Fruit fly (Drosophila melanogaster) whole organism, wandering third instar larva: ENCODE results near the gene CG42397.

ENCODE experiments used
- Abd-B ChIP-seq: fragments of >200 bp; optimal IDR thresholded peaks from 2 replicates; lab custom pipeline; 2017; ENCODE audit warnings: missing biosample characterization, missing genetic modification characterization
- Dfd ChIP-seq: fragments of >200 bp; optimal IDR thresholded peaks from 2 replicates; lab custom pipeline; 2017; ENCODE audit warnings: missing biosample characterization, missing genetic modification characterization
- Dif ChIP-seq: fragments of 200-275, 200-300 bp; sonication (Bioruptor generic); optimal IDR thresholded peaks from 2 replicates; lab custom pipeline; 2018; ENCODE audit warnings: missing biosample characterization, missing genetic modification characterization; ENCODE audit not compliant: partially characterized antibody
- GATAd ChIP-seq: sonication (Bioruptor generic); optimal IDR thresholded peaks from 2 replicates; lab custom pipeline; 2016; ENCODE audit warnings: missing biosample characterization, missing genetic modification characterization
- HLH106 ChIP-seq: fragments of 200-800 bp; optimal IDR thresholded peaks from 3 replicates; lab custom pipeline; 2019; ENCODE audit warnings: missing biosample characterization, mild to moderate bottlenecking, missing genetic modification characterization, moderate library complexity
- Hnf4 ChIP-seq: fragments of 200-800 bp; sonication (Bioruptor generic); optimal IDR thresholded peaks from 2 replicates; lab custom pipeline; 2016; ENCODE audit warnings: missing biosample characterization, mild to moderate bottlenecking, missing genetic modification characterization
- Hr78 ChIP-seq: fragments of >200 bp; optimal IDR thresholded peaks from 2 replicates; lab custom pipeline; 2017; ENCODE audit warnings: missing biosample characterization, missing genetic modification characterization
- Hr83 ChIP-seq: fragments of 200-300 bp; sonication (Bioruptor generic); optimal IDR thresholded peaks from 2 replicates; lab custom pipeline; 2016; ENCODE audit warnings: missing biosample characterization, mild to moderate bottlenecking, missing genetic modification characterization, moderate library complexity; ENCODE audit not compliant: poor library complexity, severe bottlenecking
- Jra ChIP-seq: sonication (Bioruptor generic); optimal IDR thresholded peaks from 2 replicates; lab custom pipeline; 2016; ENCODE audit warnings: missing biosample characterization, missing genetic modification characterization
- Mio ChIP-seq: sonication (Bioruptor generic); optimal IDR thresholded peaks from 2 replicates; lab custom pipeline; 2016; ENCODE audit warnings: missing biosample characterization, missing genetic modification characterization
- Myc ChIP-seq: fragments of >200 bp; optimal IDR thresholded peaks from 2 replicates; lab custom pipeline; 2017
- N ChIP-seq: fragments of >200 bp; optimal IDR thresholded peaks from 2 replicates; lab custom pipeline; 2018; ENCODE audit warnings: missing biosample characterization, missing external identifiers, missing genetic modification characterization
- OdsH ChIP-seq: fragments of 200-800 bp; sonication (Bioruptor generic); optimal IDR thresholded peaks from 2 replicates; lab custom pipeline; 2016; ENCODE audit warnings: missing biosample characterization, mild to moderate bottlenecking, missing genetic modification characterization
- Rel ChIP-seq, 2 experiments: fragments of 200-800 bp; sonication (Bioruptor generic) in 1 of 2; optimal IDR thresholded peaks; 2 replicates in 1 of 2; 3 replicates in 1 of 2; lab custom pipeline; 2016 to 2019; ENCODE audit warnings: mild to moderate bottlenecking in 2 of 2, missing biosample characterization in 2 of 2, missing genetic modification characterization in 2 of 2, moderate library complexity in 1 of 2
- Sp1 ChIP-seq: fragments of 200-800 bp; sonication (Bioruptor generic); optimal IDR thresholded peaks from 3 replicates; lab custom pipeline; 2019; ENCODE audit warnings: missing biosample characterization, mild to moderate bottlenecking, missing genetic modification characterization, moderate library complexity
- Vsx2 ChIP-seq: fragments of 200-300, 225-300 bp; sonication (Bioruptor generic); optimal IDR thresholded peaks from 2 replicates; lab custom pipeline; 2018; ENCODE audit warnings: missing biosample characterization, missing genetic modification characterization; ENCODE audit not compliant: partially characterized antibody
- br ChIP-seq: fragments of 200-800 bp; sonication (Bioruptor generic); optimal IDR thresholded peaks from 2 replicates; lab custom pipeline; 2016; ENCODE audit warnings: missing biosample characterization, missing genetic modification characterization
- brk ChIP-seq: fragments of 200-800 bp; sonication (Bioruptor generic); optimal IDR thresholded peaks from 2 replicates; lab custom pipeline; 2016; ENCODE audit warnings: missing biosample characterization, mild to moderate bottlenecking, missing genetic modification characterization
- dl ChIP-seq, 2 experiments: fragments of 175-275, 200-275 bp in 1 of 2; fragments of 200-275 bp in 1 of 2; sonication (Bioruptor generic); optimal IDR thresholded peaks; lab custom pipeline; 2018; ENCODE audit warnings: mild to moderate bottlenecking in 2 of 2, missing biosample characterization in 2 of 2, missing genetic modification characterization in 2 of 2, moderate library complexity in 2 of 2; ENCODE audit not compliant: partially characterized antibody in 2 of 2, insufficient read depth in 1 of 2
- dmrt93B ChIP-seq: fragments of 200-800 bp; sonication (Bioruptor generic); optimal IDR thresholded peaks from 2 replicates; lab custom pipeline; 2018; ENCODE audit warnings: missing biosample characterization, mild to moderate bottlenecking, missing genetic modification characterization
- dsf ChIP-seq: sonication (Bioruptor generic); optimal IDR thresholded peaks from 2 replicates; lab custom pipeline; 2016; ENCODE audit warnings: missing biosample characterization, missing genetic modification characterization, borderline replicate concordance
- ey ChIP-seq: fragments of 200-800 bp; sonication (Bioruptor generic); optimal IDR thresholded peaks from 2 replicates; lab custom pipeline; 2016; ENCODE audit warnings: missing biosample characterization, missing genetic modification characterization
- foxo ChIP-seq, 2 experiments: fragments of 200-800 bp; sonication (Bioruptor generic); optimal IDR thresholded peaks; 2 replicates in 1 of 2; 3 replicates in 1 of 2; lab custom pipeline; 2016 to 2017; ENCODE audit warnings: missing biosample characterization in 2 of 2, missing genetic modification characterization in 2 of 2
- fru ChIP-seq: fragments of 200-800 bp; sonication (Bioruptor generic); optimal IDR thresholded peaks from 3 replicates; lab custom pipeline; 2016; ENCODE audit warnings: missing biosample characterization, mild to moderate bottlenecking, missing genetic modification characterization
- jim ChIP-seq: fragments of 175-275, 200-325 bp; sonication (Bioruptor generic); optimal IDR thresholded peaks from 2 replicates; lab custom pipeline; 2016; ENCODE audit warnings: missing biosample characterization, mild to moderate bottlenecking, missing genetic modification characterization
- lola ChIP-seq: fragments of >200 bp; optimal IDR thresholded peaks from 2 replicates; lab custom pipeline; 2017; ENCODE audit warnings: missing biosample characterization, missing genetic modification characterization
- psq ChIP-seq: fragments of 200-800 bp; sonication (Bioruptor generic); optimal IDR thresholded peaks from 3 replicates; lab custom pipeline; 2017; ENCODE audit warnings: missing biosample characterization, mild to moderate bottlenecking, missing genetic modification characterization, moderate library complexity
- rgr ChIP-seq: fragments of 200-800 bp; sonication (Bioruptor generic); optimal IDR thresholded peaks from 3 replicates; lab custom pipeline; 2016; ENCODE audit warnings: missing biosample characterization, mild to moderate bottlenecking, missing genetic modification characterization
- sage ChIP-seq: fragments of 200-800 bp; sonication (Bioruptor generic); optimal IDR thresholded peaks from 2 replicates; lab custom pipeline; 2016; ENCODE audit warnings: missing biosample characterization, mild to moderate bottlenecking, missing genetic modification characterization
- sv ChIP-seq: fragments of 200-800 bp; sonication (Bioruptor generic); optimal IDR thresholded peaks from 3 replicates; lab custom pipeline; 2016; ENCODE audit warnings: missing biosample characterization, missing genetic modification characterization
- tai ChIP-seq: sonication (Bioruptor generic); optimal IDR thresholded peaks from 2 replicates; lab custom pipeline; 2016; ENCODE audit warnings: missing biosample characterization, missing genetic modification characterization
- woc ChIP-seq: sonication (Bioruptor generic); optimal IDR thresholded peaks from 2 replicates; lab custom pipeline; 2016; ENCODE audit warnings: missing biosample characterization, mild to moderate bottlenecking, missing genetic modification characterization

Gene CG42397

DNA sequence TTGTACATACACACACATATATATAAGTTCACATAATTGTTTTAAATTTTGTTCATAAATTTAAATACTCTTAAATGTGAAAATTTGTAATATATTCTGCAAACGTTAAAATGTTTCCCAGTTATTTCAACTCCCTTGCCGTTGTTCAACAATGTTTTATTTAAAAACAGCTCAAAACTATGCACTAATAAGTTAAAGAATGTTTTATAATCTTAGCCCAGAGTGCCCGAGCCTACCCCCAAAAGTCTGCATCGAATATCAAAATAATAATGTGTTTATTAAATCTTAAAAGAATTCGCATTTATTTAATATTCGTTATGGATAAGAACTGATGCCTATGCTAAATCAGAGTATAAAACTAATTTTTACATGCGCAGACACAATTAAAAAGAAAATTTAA, 34.4 kb upstream of the CG42397 start:
- TF ChIP-seq Sp1 (GFP tag; lab: Kevin White, UChicago) (no peak), lola (no peak), N (GFP tag; lab: Kevin White, UChicago) (peak; percentile 68), HLH106 (tag; lab: Kevin White, UChicago) (no peak), GATAd (GFP tag; lab: Kevin White, UChicago) (no peak), Dfd (GFP tag; lab: Kevin White, UChicago) (no peak), jim (GFP tag; lab: Kevin White, UChicago) (no peak), Hr83 (GFP tag; lab: Kevin White, UChicago) (no peak), dsf (GFP tag; lab: Kevin White, UChicago) (no peak), sage (GFP tag; lab: Kevin White, UChicago) (peak; percentile 5), psq (GFP tag; lab: Kevin White, UChicago) (no peak), sv (GFP tag; lab: Kevin White, UChicago) (no peak), foxo (GFP tag; optimal IDR thresholded peaks at IDR 0.05; lab: Kevin White, UChicago) (no peak), Hr78 (GFP tag; lab: Kevin White, UChicago) (no peak), Vsx2 (GFP tag; lab: Kevin White, UChicago) (peak; percentile 69), OdsH (GFP tag; lab: Kevin White, UChicago) (no peak), dmrt93B (GFP tag; lab: Kevin White, UChicago) (no peak), ey (GFP tag; lab: Kevin White, UChicago) (no peak), tai (GFP tag; lab: Kevin White, UChicago) (no peak), Hnf4 (no peak), Myc (peak; percentile 73), fru (no peak), dl (GFP tag; optimal IDR thresholded peaks at IDR 0.05; lab: Kevin White, UChicago; ENCODE audit: insufficient read depth in 1 of 2, partially characterized antibody in 2 of 2) (no peak), brk (GFP tag; lab: Kevin White, UChicago) (no peak), Dif (GFP tag; lab: Kevin White, UChicago) (no peak), Rel (GFP tag; optimal IDR thresholded peaks at IDR 0.05; lab: Kevin White, UChicago) (no peak), Rel (tag; optimal IDR thresholded peaks at IDR 0.05; lab: Kevin White, UChicago) (no peak)

DNA sequence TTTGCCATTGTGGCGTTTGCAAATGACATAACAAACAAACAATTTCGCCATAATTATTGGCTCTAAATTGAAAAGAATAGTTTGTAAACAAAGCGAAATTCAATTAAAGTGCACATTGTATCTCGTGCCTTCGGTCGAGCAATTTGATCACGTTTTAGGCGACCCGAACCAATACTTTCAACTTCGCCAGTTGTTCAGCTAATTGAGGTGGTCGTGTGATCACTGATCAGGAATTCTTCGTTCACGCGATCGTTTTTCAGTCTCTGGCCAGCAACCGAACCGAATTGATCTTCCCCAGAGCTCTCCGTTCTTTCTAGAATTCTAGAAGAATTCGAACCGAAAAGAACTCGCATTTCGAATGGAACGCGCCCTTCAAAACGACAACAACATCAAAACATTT, 30.5 kb upstream of the CG42397 start:
- TF ChIP-seq foxo (GFP tag; optimal IDR thresholded peaks at IDR 0.05; lab: Kevin White, UChicago), result no peak
- TF ChIP-seq jim (GFP tag; lab: Kevin White, UChicago), result no peak
- no peak for TF ChIP-seq br (GFP tag; lab: Kevin White, UChicago)
- TF ChIP-seq N (GFP tag; lab: Kevin White, UChicago), result no peak
- no peak for TF ChIP-seq Hnf4
- TF ChIP-seq Jra (GFP tag; lab: Kevin White, UChicago), result no peak
- TF ChIP-seq sv (GFP tag; lab: Kevin White, UChicago), result no peak
- no peak for TF ChIP-seq GATAd (GFP tag; lab: Kevin White, UChicago)
- no peak for TF ChIP-seq Abd-B (GFP tag; lab: Kevin White, UChicago)
- TF ChIP-seq woc (GFP tag; lab: Kevin White, UChicago), result no peak
- no peak for TF ChIP-seq dsf (GFP tag; lab: Kevin White, UChicago)
- TF ChIP-seq fru, result no peak
- no peak for TF ChIP-seq Hr83 (GFP tag; lab: Kevin White, UChicago)
- no peak for TF ChIP-seq Mio
- TF ChIP-seq Hr78 (GFP tag; lab: Kevin White, UChicago), result no peak

DNA sequence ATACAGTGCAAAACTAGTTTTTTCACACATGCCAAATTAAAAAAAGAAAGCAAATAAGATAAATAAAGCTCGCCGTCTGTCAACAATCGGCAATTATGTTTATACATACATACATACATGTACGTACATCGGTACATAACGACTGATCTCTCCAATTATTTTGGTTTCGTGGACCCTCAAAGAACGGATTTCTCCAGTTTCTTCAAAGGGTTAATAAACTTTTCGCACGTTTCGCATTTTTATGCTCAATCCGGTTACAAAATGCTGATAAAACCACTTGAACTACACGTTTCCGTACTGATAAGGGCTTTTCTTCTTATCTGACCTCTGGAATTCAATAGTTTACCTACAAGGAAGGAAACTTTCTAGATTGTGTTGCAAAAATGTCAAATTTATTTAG, 29.9 kb upstream of the CG42397 start:
- no peak for TF ChIP-seq Hnf4
- TF ChIP-seq OdsH (GFP tag; lab: Kevin White, UChicago), result no peak
- TF ChIP-seq dsf (GFP tag; lab: Kevin White, UChicago), result no peak
- TF ChIP-seq rgr (GFP tag; lab: Kevin White, UChicago), result no peak
- TF ChIP-seq psq (GFP tag; lab: Kevin White, UChicago), result no peak
